Fruit fly (Drosophila melanogaster) whole organism, pupa: ENCODE data around the gene Gyc32E.

ENCODE experiments used
- CG13204 ChIP-seq: fragments of 200-800 bp; sonication (Bioruptor generic); optimal IDR thresholded peaks from 2 replicates; lab custom pipeline; 2018; ENCODE audit warnings: missing biosample characterization, mild to moderate bottlenecking, missing genetic modification characterization, moderate library complexity
- CG14655 ChIP-seq: fragments of 200-800 bp; sonication (Bioruptor generic); optimal IDR thresholded peaks from 3 replicates; lab custom pipeline; 2017; ENCODE audit warnings: mild to moderate bottlenecking, missing biosample characterization, missing genetic modification reagents, missing genetic modification characterization
- CG17806 ChIP-seq: fragments of 200-800 bp; sonication (Bioruptor generic); optimal IDR thresholded peaks from 2 replicates; lab custom pipeline; 2018; ENCODE audit warnings: missing biosample characterization, mild to moderate bottlenecking, missing genetic modification characterization, moderate library complexity
- CG32121 ChIP-seq: fragments of 200-800 bp; sonication (Bioruptor generic); IDR thresholded peaks from 2 replicates; pipeline ENCODE4 v1.3.6; 2022; ENCODE audit warnings: missing biosample characterization, missing genetic modification characterization
- CG8301 ChIP-seq: fragments of 200-800 bp; sonication (Bioruptor generic); optimal IDR thresholded peaks from 2 replicates; lab custom pipeline; 2018; ENCODE audit warnings: missing biosample characterization, mild to moderate bottlenecking, missing genetic modification characterization
- D1 ChIP-seq: fragments of 200-800 bp; sonication (Bioruptor generic); optimal IDR thresholded peaks from 2 replicates; lab custom pipeline; 2018; ENCODE audit warnings: missing biosample characterization, mild to moderate bottlenecking, missing genetic modification characterization, moderate library complexity
- EcR ChIP-seq: fragments of 200-800 bp; sonication (Bioruptor generic); optimal IDR thresholded peaks from 3 replicates; lab custom pipeline; 2019; ENCODE audit warnings: missing biosample characterization, missing genetic modification characterization, mild to moderate bottlenecking, moderate library complexity, missing genetic modification reagents
- Ets98B ChIP-seq: fragments of 200-800 bp; sonication (Bioruptor generic); IDR thresholded peaks from 2 replicates; pipeline ENCODE4 v1.3.6; 2022; ENCODE audit warnings: missing biosample characterization, missing genetic modification characterization
- Pif1A ChIP-seq: fragments of 200-800 bp; sonication (Bioruptor generic); optimal IDR thresholded peaks from 3 replicates; lab custom pipeline; 2016; ENCODE audit warnings: missing biosample characterization, missing genetic modification characterization
- Snoo ChIP-seq: fragments of 200-800 bp; sonication (Bioruptor generic); optimal IDR thresholded peaks from 3 replicates; lab custom pipeline; 2017; ENCODE audit warnings: missing biosample characterization, mild to moderate bottlenecking, missing genetic modification characterization, inconsistent platforms
- fd96Ca ChIP-seq: fragments of 200-800 bp; sonication (Bioruptor generic); IDR thresholded peaks from 3 replicates; pipeline ENCODE4 v1.3.6; 2022; ENCODE audit warnings: missing biosample characterization, missing genetic modification characterization

dm6 chr2L:11136093-11136492 is 12.8 kb downstream of the Gyc32E start, which contains the start of gene hgo:
- TF ChIP-seq CG14655 (no peak), CG8301 (tag; lab: Kevin White, UChicago) (no peak), Ets98B (GFP tag; lab: Robert Waterston, UW) (no peak), Snoo (tag; lab: Kevin White, UChicago) (no peak), fd96Ca (GFP tag; lab: Robert Waterston, UW) (no peak), EcR (GFP tag; lab: Kevin White, UChicago) (no peak), Pif1A (no peak), D1 (tag; lab: Kevin White, UChicago) (no peak), CG17806 (tag; lab: Kevin White, UChicago) (no peak), CG32121 (GFP tag; lab: Robert Waterston, UW) (no peak), CG13204 (GFP tag; lab: Kevin White, UChicago) (no peak)
